Worm (Caenorhabditis elegans): ENCODE data around the gene Y75B8A.31.
A peak's percentile ranks its signal among the peaks of the same experiment; 100 is the strongest.

Gene Y75B8A.31

ce11 chrIII:12335400-12335994 is 15.9 kb upstream of the Y75B8A.31 start:
- TF ChIP-seq saeg-2 (GFP tag; IDR thresholded peaks at IDR 0.05) = no peak
- TF ChIP-seq mdt-29 (GFP tag; IDR thresholded peaks at IDR 0.05) = no peak
- TF ChIP-seq rbr-2 (tag; optimal IDR thresholded peaks at IDR 0.05) = peak; percentile 62
- TF ChIP-seq tag-97 (GFP tag; IDR thresholded peaks at IDR 0.05) = no peak
- no peak for TF ChIP-seq ceh-62 (tag; optimal IDR thresholded peaks at IDR 0.05)
- TF ChIP-seq Y105C5A.15 (GFP tag; IDR thresholded peaks at IDR 0.05) = no peak
- TF ChIP-seq ama-1 (optimal IDR thresholded peaks at IDR 0.05) = no peak
- TF ChIP-seq F44E2.7 (GFP tag; IDR thresholded peaks at IDR 0.05) = no peak
- TF ChIP-seq aha-1 (tag) = peak; percentile 77
- TF ChIP-seq dmd-8 (GFP tag; IDR thresholded peaks at IDR 0.05) = no peak
- TF ChIP-seq madf-9 (GFP tag; conservative IDR thresholded peaks at IDR 0.05) = no peak
- peak; percentile 83 for TF ChIP-seq dmd-6 (GFP tag; IDR thresholded peaks at IDR 0.05)
- TF ChIP-seq zag-1 (tag; optimal IDR thresholded peaks at IDR 0.05) = no peak
- no peak for TF ChIP-seq Y48G9A.11 (GFP tag; IDR thresholded peaks at IDR 0.05)
- TF ChIP-seq ztf-7 (tag; optimal IDR thresholded peaks at IDR 0.05) = no peak
- no peak for TF ChIP-seq spr-1 (tag; optimal IDR thresholded peaks at IDR 0.05)
- TF ChIP-seq nhr-25 (tag; optimal IDR thresholded peaks at IDR 0.05; ENCODE audit: borderline replicate concordance, insufficient read depth) = no peak
- no peak for TF ChIP-seq lir-3 (tag; optimal IDR thresholded peaks at IDR 0.05)
- no peak for TF ChIP-seq nhr-41 (GFP tag; IDR thresholded peaks at IDR 0.05)
- TF ChIP-seq fos-1 (tag; optimal IDR thresholded peaks at IDR 0.05) = no peak
- TF ChIP-seq nhr-42 (GFP tag; IDR thresholded peaks at IDR 0.05) = no peak
- TF ChIP-seq F37D6.2 (tag; optimal IDR thresholded peaks at IDR 0.05) = no peak
- TF ChIP-seq attf-4 (tag; optimal IDR thresholded peaks at IDR 0.05) = no peak
- peak; percentile 88 for TF ChIP-seq hlh-11 (tag; optimal IDR thresholded peaks at IDR 0.05)
- TF ChIP-seq lin-38 (GFP tag; IDR thresholded peaks at IDR 0.05) = peak; percentile 48; the same call in 1 of the 2 replicates
- peak; percentile 97 for TF ChIP-seq nhr-28 (tag; optimal IDR thresholded peaks at IDR 0.05)
- TF ChIP-seq mdl-1 (tag; optimal IDR thresholded peaks at IDR 0.05) = peak in 1 of 2 experiments; percentile 44
- no peak for TF ChIP-seq egl-43 (GFP tag; IDR thresholded peaks at IDR 0.05)
- TF ChIP-seq skn-1 (tag; optimal IDR thresholded peaks at IDR 0.05) = no peak
- TF ChIP-seq ZK546.5 (tag; optimal IDR thresholded peaks at IDR 0.05) = no peak
- TF ChIP-seq ceh-32 (tag; optimal IDR thresholded peaks at IDR 0.05; ENCODE audit: poor library complexity) = no peak
- TF ChIP-seq nhr-237 (tag; optimal IDR thresholded peaks at IDR 0.05) = no peak
- TF ChIP-seq zip-2 (tag; optimal IDR thresholded peaks at IDR 0.05) = no peak
- TF ChIP-seq snpc-4 (tag; optimal IDR thresholded peaks at IDR 0.05) = no peak
- TF ChIP-seq egl-27 (tag; optimal IDR thresholded peaks at IDR 0.05) = no peak
- TF ChIP-seq F10B5.3 (tag; optimal IDR thresholded peaks at IDR 0.05) = no peak
- peak; percentile 8 for TF ChIP-seq nhr-10 (tag; optimal IDR thresholded peaks at IDR 0.05)
- no peak for TF ChIP-seq unc-130 (GFP tag; optimal IDR thresholded peaks at IDR 0.05)
- no peak for TF ChIP-seq ceh-44 (GFP tag; IDR thresholded peaks at IDR 0.05)
- peak; percentile 60 for TF ChIP-seq nhr-77 (tag; optimal IDR thresholded peaks at IDR 0.05)
- no peak for TF ChIP-seq ceh-82 (tag; optimal IDR thresholded peaks at IDR 0.05)
- TF ChIP-seq T20F7.1 (GFP tag; optimal IDR thresholded peaks at IDR 0.05) = no peak
- peak; percentile 53 for TF ChIP-seq dpl-1 (GFP tag; optimal IDR thresholded peaks at IDR 0.05)
- TF ChIP-seq gei-8 (GFP tag; optimal IDR thresholded peaks at IDR 0.05) = no peak
- TF ChIP-seq set-16 (GFP tag; IDR thresholded peaks at IDR 0.05) = no peak
- TF ChIP-seq daf-19 (GFP tag; conservative IDR thresholded peaks at IDR 0.05) = no peak
- TF ChIP-seq unc-39 (tag; optimal IDR thresholded peaks at IDR 0.05) = no peak
- TF ChIP-seq nhr-111 (GFP tag; optimal IDR thresholded peaks at IDR 0.05) = no peak
- 0 out of 2 replicates have a peak, but pooled peaks have one; percentile 48 for TF ChIP-seq ctbp-1 (GFP tag; IDR thresholded peaks at IDR 0.05)
- no peak for TF ChIP-seq zfp-2 (tag; optimal IDR thresholded peaks at IDR 0.05)
- no peak for TF ChIP-seq lin-15B (tag; optimal IDR thresholded peaks at IDR 0.05)
- peak; percentile 32 for TF ChIP-seq duxl-1 (tag; optimal IDR thresholded peaks at IDR 0.05; ENCODE audit: poor library complexity)
- TF ChIP-seq pqm-1 (tag; optimal IDR thresholded peaks at IDR 0.05) = peak; percentile 13
